Fruit fly (Drosophila melanogaster) whole organism: ENCODE data around the gene CG2680.

Source experiments
- psq ChIP-seq: fragments of >200 bp; optimal IDR thresholded peaks from 2 replicates; lab custom pipeline; 2017
- usp ChIP-seq: fragments of >200 bp; optimal IDR thresholded peaks from 2 replicates; lab custom pipeline; 2017; ENCODE audit warnings: missing biosample characterization, missing genetic modification characterization, mixed read lengths

- TF ChIP-seq psq (lab: Kevin White, UChicago): no peak
- TF ChIP-seq usp (GFP tag; lab: Kevin White, UChicago): no peak
These were observed 24.9 kb upstream of the CG2680 start, which contains the start of the genes ttm50 and CG2712 for dm6 chrX:2732127-2732526.
